Worm (Caenorhabditis elegans) whole organism, L4/young adult: ENCODE data around the gene W05B10.3.

Experiments used
- W03F9.2 ChIP-seq: fragments of 150-350 bp; optimal IDR thresholded peaks from 2 replicates; lab custom pipeline; 2014; ENCODE audit warnings: missing biosample characterization, missing genetic modification characterization
- dao-5 ChIP-seq: sonication (generic microtip); optimal IDR thresholded peaks from 2 replicates; lab custom pipeline; 2016; ENCODE audit warnings: missing genotype, missing genetic modification characterization, moderate library complexity, missing compliant biosample characterization
- him-1 ChIP-seq: sonication (generic microtip); optimal IDR thresholded peaks from 2 replicates; lab custom pipeline; 2016; ENCODE audit warnings: missing genotype, missing genetic modification reagents, missing genetic modification characterization, missing compliant biosample characterization

ce11 chrV:12663386-12663785, 1.9 kb upstream of the W05B10.3 start:
- TF ChIP-seq W03F9.2: no peak
- no peak for TF ChIP-seq him-1
- no peak for TF ChIP-seq dao-5 (tag; lab: Kevin White, UChicago)
